Fruit fly (Drosophila melanogaster): ENCODE results near the gene Obp19c.

DNA sequence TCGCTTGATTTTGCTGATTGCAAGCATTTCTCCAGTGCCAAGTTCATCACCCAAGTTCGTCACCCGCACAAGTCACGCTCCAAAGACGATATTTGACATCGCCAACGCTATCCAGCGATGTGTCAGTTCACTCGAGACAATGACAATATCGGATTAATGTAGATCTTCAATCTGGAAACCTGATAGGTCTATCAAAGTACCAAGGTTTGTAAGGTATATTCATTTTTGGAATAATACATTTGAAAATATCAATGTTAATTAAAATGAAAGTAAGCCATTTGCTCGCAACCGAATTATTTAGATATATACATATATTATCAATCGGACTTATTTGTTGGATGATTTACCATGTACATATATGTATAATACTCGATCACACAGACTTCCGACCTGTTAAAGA, at the start of gene Obp19c:
- no peak for TF ChIP-seq CG11294 (GFP tag; IDR thresholded peaks at IDR 0.05)
- no peak for TF ChIP-seq salr (GFP tag; optimal IDR thresholded peaks at IDR 0.05)
